Worm (Caenorhabditis elegans) whole organism, L2 larva: Measurements from ENCODE around the gene srh-87.
"Not testable (repeated sequence)": the region's sequence is repeated elsewhere in the genome, so short reads cannot be mapped to it uniquely, and the experiment has no call there.

Source experiments
- R02D3.7 ChIP-seq: fragments of 150-350 bp; optimal IDR thresholded peaks from 2 replicates; lab custom pipeline; 2014; ENCODE audit warnings: missing biosample characterization, missing genetic modification characterization
- Y55F3AM.14 ChIP-seq: fragments of 200-800 bp; sonication (Bioruptor generic); optimal IDR thresholded peaks from 2 replicates; lab custom pipeline; 2018; ENCODE audit warnings: mild to moderate bottlenecking, missing genetic modification characterization, missing compliant biosample characterization
- ZK546.5 ChIP-seq: sonication (generic microtip); optimal IDR thresholded peaks from 2 replicates; lab custom pipeline; 2017; ENCODE audit warnings: missing biosample characterization, missing genetic modification characterization
- alr-1 ChIP-seq: fragments of 150-350 bp; optimal IDR thresholded peaks from 2 replicates; lab custom pipeline; 2014; ENCODE audit warnings: missing biosample characterization, missing genetic modification characterization
- ama-1 ChIP-seq: fragments of 150-350 bp; optimal IDR thresholded peaks from 2 replicates; lab custom pipeline; 2018; ENCODE audit warnings: inconsistent platforms
- blmp-1 ChIP-seq: sonication (generic microtip); optimal IDR thresholded peaks from 2 replicates; lab custom pipeline; 2017; ENCODE audit warnings: missing genetic modification characterization, mild to moderate bottlenecking, missing compliant biosample characterization, antibody characterized with exemption, moderate library complexity; ENCODE audit not compliant: insufficient read depth
- ceh-82 ChIP-seq: fragments of 150-350 bp; optimal IDR thresholded peaks from 2 replicates; lab custom pipeline; 2014; ENCODE audit warnings: missing biosample characterization, missing genetic modification characterization
- crh-2 ChIP-seq: sonication (generic microtip); optimal IDR thresholded peaks from 2 replicates; lab custom pipeline; 2017; ENCODE audit warnings: missing biosample characterization, missing genetic modification characterization
- elt-1 ChIP-seq: fragments of 150-350 bp; optimal IDR thresholded peaks from 2 replicates; lab custom pipeline; 2014; ENCODE audit warnings: missing biosample characterization, missing genetic modification characterization
- fos-1 ChIP-seq: fragments of 150-350 bp; optimal IDR thresholded peaks from 2 replicates; lab custom pipeline; 2014; ENCODE audit warnings: missing biosample characterization, missing genetic modification characterization
- gmeb-1 ChIP-seq: fragments of 150-350 bp; optimal IDR thresholded peaks from 2 replicates; lab custom pipeline; 2014; ENCODE audit warnings: missing biosample characterization, missing genetic modification characterization
- lin-39 ChIP-seq: fragments of 150-350 bp; optimal IDR thresholded peaks from 2 replicates; lab custom pipeline; 2014; ENCODE audit warnings: missing biosample characterization, missing genetic modification reagents, missing genetic modification characterization
- lsy-2 ChIP-seq, 2 experiments: fragments of 150-350 bp in 1 of 2; sonication (generic microtip) in 1 of 2; optimal IDR thresholded peaks; 2 replicates each; lab custom pipeline; 2014 to 2017; ENCODE audit warnings: missing biosample characterization in 2 of 2, missing genetic modification characterization in 2 of 2
- mab-5 ChIP-seq: fragments of 150-350 bp; optimal IDR thresholded peaks from 2 replicates; lab custom pipeline; 2014; ENCODE audit warnings: missing biosample characterization, missing genetic modification characterization
- mbf-1 ChIP-seq: sonication (generic microtip); optimal IDR thresholded peaks from 2 replicates; lab custom pipeline; 2017; ENCODE audit warnings: missing biosample characterization, missing genetic modification characterization
- mdl-1 ChIP-seq, 2 experiments: fragments of 150-350 bp in 1 of 2; sonication (generic microtip) in 1 of 2; optimal IDR thresholded peaks; 2 replicates each; lab custom pipeline; 2017; ENCODE audit warnings: missing biosample characterization in 2 of 2, missing genetic modification characterization in 2 of 2
- nhr-10 ChIP-seq: sonication (generic microtip); optimal IDR thresholded peaks from 2 replicates; lab custom pipeline; 2017; ENCODE audit warnings: missing biosample characterization, missing genetic modification characterization
- nhr-11 ChIP-seq: fragments of 150-350 bp; optimal IDR thresholded peaks from 2 replicates; lab custom pipeline; 2014; ENCODE audit warnings: missing biosample characterization, missing genetic modification characterization
- nhr-21 ChIP-seq: fragments of 150-350 bp; optimal IDR thresholded peaks from 2 replicates; lab custom pipeline; 2014; ENCODE audit warnings: missing biosample characterization, missing genetic modification characterization
- nhr-23 ChIP-seq: fragments of 150-350 bp; optimal IDR thresholded peaks from 2 replicates; lab custom pipeline; 2014; ENCODE audit warnings: missing biosample characterization, missing genetic modification reagents, missing genetic modification characterization
- nhr-237 ChIP-seq: fragments of 150-350 bp; optimal IDR thresholded peaks from 2 replicates; lab custom pipeline; 2014; ENCODE audit warnings: missing biosample characterization, missing genetic modification characterization
- nhr-25 ChIP-seq: fragments of 150-350 bp; sonication (generic microtip); optimal IDR thresholded peaks from 3 replicates; lab custom pipeline; 2014; ENCODE audit warnings: missing biosample characterization, missing genetic modification characterization
- nhr-77 ChIP-seq: fragments of 150-350 bp; optimal IDR thresholded peaks from 2 replicates; lab custom pipeline; 2014; ENCODE audit warnings: missing biosample characterization, missing genetic modification characterization
- sem-4 ChIP-seq: fragments of 150-350 bp; optimal IDR thresholded peaks from 2 replicates; lab custom pipeline; 2014; ENCODE audit warnings: missing biosample characterization, missing genetic modification reagents, missing genetic modification characterization
- skn-1 ChIP-seq: sonication (generic microtip); optimal IDR thresholded peaks from 2 replicates; lab custom pipeline; 2017; ENCODE audit warnings: missing biosample characterization, missing genetic modification characterization
- sma-3 ChIP-seq: sonication (generic microtip); optimal IDR thresholded peaks from 2 replicates; lab custom pipeline; 2016; ENCODE audit warnings: missing genetic modification reagents, missing genetic modification characterization, missing compliant biosample characterization
- sma-9 ChIP-seq, 2 experiments: fragments of 150-350 bp in 1 of 2; sonication (generic microtip) in 1 of 2; optimal IDR thresholded peaks; 2 replicates each; lab custom pipeline; 2014 to 2016; ENCODE audit warnings: missing genetic modification characterization in 2 of 2, mild to moderate bottlenecking in 1 of 2, missing biosample characterization in 1 of 2, missing compliant biosample characterization in 1 of 2, missing genetic modification reagents in 1 of 2, moderate library complexity in 1 of 2
- snpc-4 ChIP-seq: fragments of 150-350 bp; optimal IDR thresholded peaks from 2 replicates; lab custom pipeline; 2014; ENCODE audit warnings: missing biosample characterization, missing genetic modification characterization
- unc-55 ChIP-seq: fragments of 150-350 bp; sonication (generic microtip); optimal IDR thresholded peaks from 3 replicates; lab custom pipeline; 2014; ENCODE audit warnings: missing biosample characterization, missing genetic modification reagents, missing genetic modification characterization
- zag-1 ChIP-seq: fragments of 150-350 bp; optimal IDR thresholded peaks from 2 replicates; lab custom pipeline; 2014; ENCODE audit warnings: missing biosample characterization, missing genetic modification characterization
- ztf-4 ChIP-seq: fragments of 150-350 bp; optimal IDR thresholded peaks from 2 replicates; lab custom pipeline; 2014; ENCODE audit warnings: missing biosample characterization, missing genetic modification characterization

srh-87 gene

ce11 chrV:2958202-2958601 lies 12.7 kb upstream of the srh-87 start, which contains the start of gene srw-142:
TSS of gene srw-142 (minus strand) at chrV:2958302.
- TF ChIP-seq zag-1 (tag; lab: Kevin White, UChicago) (no peak), sma-3 (GFP tag; lab: Kevin White, UChicago) (no peak), ztf-4 (no peak), ceh-82 (tag; lab: Kevin White, UChicago) (no peak), nhr-10 (tag; lab: Kevin White, UChicago) (no peak), alr-1 (tag; lab: Kevin White, UChicago) (no peak)

DNA sequence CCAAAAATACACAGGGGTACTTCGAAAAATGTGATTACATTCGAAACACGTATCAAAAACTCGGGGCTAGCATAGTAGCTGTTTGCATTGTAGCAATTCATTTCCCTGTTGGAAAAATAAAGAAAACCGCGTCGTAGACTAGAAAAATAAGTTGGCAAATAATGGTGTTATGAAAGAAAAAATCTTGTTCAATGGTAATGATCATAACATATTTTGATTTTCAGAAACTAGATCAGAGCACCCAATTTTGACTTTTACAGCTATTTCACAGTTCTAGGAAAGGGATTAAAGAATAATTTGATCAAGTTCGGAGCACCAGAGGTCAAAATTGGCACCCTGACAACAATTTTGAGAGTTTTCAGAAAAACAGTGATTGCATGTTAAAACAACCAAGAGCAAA lies 9.8 kb upstream of the srh-87 start, which contains the start of gene srh-248:
Gene srh-248, minus strand, starts transcription at position 101 of the 400 bp plus-strand sequence.
- not testable (repeated sequence) for TF ChIP-seq fos-1 (tag; lab: Kevin White, UChicago); sma-9 (GFP tag; optimal IDR thresholded peaks at IDR 0.05; lab: Kevin White, UChicago); sma-9 (tag; optimal IDR thresholded peaks at IDR 0.05; lab: Kevin White, UChicago); lsy-2 (tag; optimal IDR thresholded peaks at IDR 0.05; lab: Kevin White, UChicago)

DNA sequence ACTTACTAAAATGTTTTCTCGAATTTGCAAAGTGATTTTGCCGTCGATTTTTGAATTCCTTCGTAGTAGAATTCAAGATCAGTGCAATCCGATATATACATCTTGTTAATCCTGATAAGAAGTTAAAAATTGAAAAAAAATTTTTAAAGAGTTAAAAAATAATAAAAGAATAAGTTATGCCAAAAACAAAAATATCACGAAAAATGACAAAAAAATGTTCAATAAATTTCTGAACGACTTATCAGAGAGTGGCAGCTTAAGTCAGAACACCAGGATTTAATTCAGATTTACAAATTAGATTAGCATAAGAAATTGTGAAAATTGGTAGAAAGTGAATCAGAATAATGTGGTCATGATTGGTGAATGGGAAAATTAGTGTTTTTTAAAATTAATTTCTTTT lies 6.6 kb upstream of the srh-87 start, which contains the start of gene srw-122:
Gene srw-122, minus strand, starts transcription at position 101 of the 400 bp plus-strand sequence.
- not testable (repeated sequence) for TF ChIP-seq Y55F3AM.14 (GFP tag; lab: Kevin White, UChicago); alr-1 (tag; lab: Kevin White, UChicago); nhr-237 (tag; lab: Kevin White, UChicago)

DNA sequence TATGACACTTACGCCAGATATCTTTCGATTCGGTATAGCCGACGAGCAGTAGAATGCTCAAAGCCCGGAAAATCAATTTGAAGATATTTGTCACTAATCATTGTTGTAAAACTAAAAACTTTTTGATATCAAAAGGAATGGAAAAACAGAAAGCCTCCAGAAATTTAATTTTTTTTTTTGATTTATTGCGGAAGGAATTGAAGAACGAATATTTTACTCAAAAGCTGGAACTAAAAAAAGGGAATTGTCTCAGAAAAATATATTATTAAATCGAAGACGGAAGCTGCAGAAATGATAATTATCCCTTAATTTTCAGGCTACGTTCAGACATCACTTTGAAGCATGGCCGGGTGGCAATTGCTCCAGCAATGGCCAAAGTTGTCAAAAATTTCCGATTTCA lies 1.6 kb downstream of the srh-87 start, which contains the start of gene srw-137:
Gene srw-137, minus strand, starts transcription at position 101 of the 400 bp plus-strand sequence.
- TF ChIP-seq ZK546.5 (tag; lab: Kevin White, UChicago) (no peak), nhr-21 (tag; lab: Kevin White, UChicago) (no peak), ama-1 (lab: Kevin White, UChicago) (no peak), nhr-25 (no peak), nhr-23 (tag; lab: Kevin White, UChicago) (no peak), gmeb-1 (no peak), nhr-237 (tag; lab: Kevin White, UChicago) (no peak), fos-1 (tag; lab: Kevin White, UChicago) (no peak), mab-5 (tag; lab: Kevin White, UChicago) (no peak), crh-2 (no peak), blmp-1 (tag; lab: Kevin White, UChicago) (no peak), mbf-1 (tag; lab: Kevin White, UChicago) (no peak)
- TF ChIP-seq, all 48 proteins: peak for 0

DNA sequence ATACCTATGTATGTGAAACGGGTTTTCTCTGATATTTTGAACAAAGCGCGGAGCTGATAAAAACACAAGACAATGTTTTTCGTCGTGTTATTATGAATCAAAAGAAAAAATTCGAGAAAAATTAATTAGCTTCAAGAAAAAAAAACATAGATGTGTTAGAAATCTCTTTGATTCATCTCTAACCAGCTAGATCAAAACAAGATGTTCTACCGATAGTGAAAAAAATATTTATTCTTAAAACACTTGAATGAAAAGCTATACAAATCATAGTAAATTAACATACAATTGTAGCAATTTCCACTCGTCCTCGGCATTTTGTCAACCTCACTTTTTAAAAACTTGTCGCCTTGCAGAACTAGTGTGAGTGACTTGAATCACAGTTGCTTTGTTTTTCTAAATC lies 3.3 kb downstream of the srh-87 start:
- no peak for TF ChIP-seq R02D3.7 (tag; lab: Kevin White, UChicago)
- TF ChIP-seq lsy-2 (tag; optimal IDR thresholded peaks at IDR 0.05; lab: Kevin White, UChicago) = no peak
- TF ChIP-seq alr-1 (tag; lab: Kevin White, UChicago) = no peak
- TF ChIP-seq mdl-1 (tag; optimal IDR thresholded peaks at IDR 0.05; lab: Kevin White, UChicago) = no peak
- TF ChIP-seq crh-2 = no peak
- no peak for TF ChIP-seq snpc-4 (tag; lab: Kevin White, UChicago)
- no peak for TF ChIP-seq nhr-11 (tag; lab: Kevin White, UChicago)
- TF ChIP-seq sem-4 (tag; lab: Kevin White, UChicago) = no peak
- no peak for TF ChIP-seq gmeb-1
- TF ChIP-seq skn-1 = no peak
- no peak for TF ChIP-seq sma-9 (GFP tag; optimal IDR thresholded peaks at IDR 0.05; lab: Kevin White, UChicago)
- TF ChIP-seq sma-9 (tag; optimal IDR thresholded peaks at IDR 0.05; lab: Kevin White, UChicago) = no peak
- no peak for TF ChIP-seq elt-1 (tag; lab: Kevin White, UChicago)
- no peak for TF ChIP-seq zag-1 (tag; lab: Kevin White, UChicago)
- TF ChIP-seq ZK546.5 (tag; lab: Kevin White, UChicago) = no peak
- no peak for TF ChIP-seq lin-39 (tag; lab: Kevin White, UChicago)
- TF ChIP-seq, all 48 proteins: peak for 0

DNA sequence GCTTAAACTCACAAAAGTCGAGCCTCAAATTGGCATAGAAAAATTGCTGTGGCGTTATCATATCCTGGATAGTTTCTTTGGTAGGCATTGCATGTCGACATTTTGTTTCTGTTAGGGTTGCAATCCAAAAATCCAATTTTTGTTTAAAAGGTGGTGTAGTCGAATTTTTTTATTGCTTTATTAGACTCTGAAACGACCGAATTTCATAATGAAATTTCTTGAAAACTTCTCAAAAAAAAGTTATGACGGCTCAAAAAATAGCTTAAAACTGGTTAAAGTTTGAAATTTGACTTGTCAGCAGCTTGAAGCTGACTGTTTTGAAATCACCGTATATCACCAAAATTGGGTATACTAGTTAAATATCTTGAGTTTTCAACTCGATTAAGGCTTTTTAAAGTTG lies 4.1 kb downstream of the srh-87 start, which contains the start of gene srw-143:
Gene srw-143, minus strand, starts transcription at position 101 of the 400 bp plus-strand sequence.
- TF ChIP-seq fos-1 (tag; lab: Kevin White, UChicago) (no peak), nhr-21 (tag; lab: Kevin White, UChicago) (no peak), mdl-1 (tag; optimal IDR thresholded peaks at IDR 0.05; lab: Kevin White, UChicago) (no peak), ZK546.5 (tag; lab: Kevin White, UChicago) (no peak), nhr-77 (tag; lab: Kevin White, UChicago) (no peak), crh-2 (no peak), lsy-2 (tag; optimal IDR thresholded peaks at IDR 0.05; lab: Kevin White, UChicago) (no peak), unc-55 (GFP tag; lab: Kevin White, UChicago) (no peak), Y55F3AM.14 (GFP tag; lab: Kevin White, UChicago) (no peak), gmeb-1 (no peak)
- TF ChIP-seq, all 48 proteins: peak for 0
